Fruit fly (Drosophila melanogaster) whole organism, adult: ENCODE data around the gene CecB.

ENCODE experiments used
- CG14711 ChIP-seq: fragments of 200-800 bp; sonication (Bioruptor generic); optimal IDR thresholded peaks from 2 replicates; lab custom pipeline; 2018; ENCODE audit warnings: missing biosample characterization, mild to moderate bottlenecking, missing genetic modification characterization, moderate library complexity
- CG7101 ChIP-seq: fragments of 200-800 bp; sonication (Bioruptor generic); optimal IDR thresholded peaks from 2 replicates; lab custom pipeline; 2018; ENCODE audit warnings: missing biosample characterization, mild to moderate bottlenecking, missing genetic modification characterization, moderate library complexity
- Mnt ChIP-seq: fragments of 200-800 bp; sonication (Bioruptor generic); optimal IDR thresholded peaks from 2 replicates; lab custom pipeline; 2016; ENCODE audit warnings: missing biosample characterization, mild to moderate bottlenecking, missing genetic modification characterization

DNA sequence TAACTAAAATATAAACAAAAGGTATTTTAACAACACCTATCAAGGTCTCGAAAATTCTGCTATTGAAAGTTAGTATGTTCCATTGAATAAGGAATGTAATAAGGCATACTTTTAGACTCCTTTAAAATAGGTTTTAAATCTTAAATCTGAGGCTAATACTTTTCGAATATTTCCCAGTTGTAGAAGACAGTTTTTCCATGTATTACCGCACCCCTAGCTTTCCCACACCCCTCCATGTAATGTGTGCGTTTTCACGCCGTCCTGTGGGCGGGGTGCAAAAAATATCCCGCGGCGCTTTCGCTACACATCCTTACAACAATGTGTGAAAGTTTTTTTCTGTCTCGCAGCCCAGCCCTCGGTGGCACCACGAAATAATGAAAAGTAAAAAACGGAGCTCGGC lies 11.0 kb upstream of the CecB start:
- TF ChIP-seq CG7101 (tag; lab: Kevin White, UChicago) (no peak), Mnt (no peak), CG14711 (tag; lab: Kevin White, UChicago) (no peak)
